Worm (Caenorhabditis elegans) whole organism, L2 larva: ENCODE measurements around the gene dpy-20.

Source experiments
- R02D3.7 ChIP-seq: fragments of 150-350 bp; optimal IDR thresholded peaks from 2 replicates; lab custom pipeline; 2014; ENCODE audit warnings: missing biosample characterization, missing genetic modification characterization
- aly-2 ChIP-seq: fragments of 150-350 bp; optimal IDR thresholded peaks from 2 replicates; lab custom pipeline; 2014; ENCODE audit warnings: missing biosample characterization, missing genetic modification characterization
- blmp-1 ChIP-seq: sonication (generic microtip); optimal IDR thresholded peaks from 2 replicates; lab custom pipeline; 2017; ENCODE audit warnings: missing genetic modification characterization, mild to moderate bottlenecking, missing compliant biosample characterization, antibody characterized with exemption, moderate library complexity; ENCODE audit not compliant: insufficient read depth
- dmd-4 ChIP-seq: sonication (generic microtip); optimal IDR thresholded peaks from 2 replicates; lab custom pipeline; 2017; ENCODE audit warnings: missing biosample characterization, missing genetic modification characterization
- fos-1 ChIP-seq: fragments of 150-350 bp; optimal IDR thresholded peaks from 2 replicates; lab custom pipeline; 2014; ENCODE audit warnings: missing biosample characterization, missing genetic modification characterization
- lin-13 ChIP-seq: fragments of 150-350 bp; optimal IDR thresholded peaks from 2 replicates; lab custom pipeline; 2014; ENCODE audit warnings: missing biosample characterization, missing genetic modification reagents, missing genetic modification characterization
- lsy-2 ChIP-seq, 2 experiments: fragments of 150-350 bp in 1 of 2; sonication (generic microtip) in 1 of 2; optimal IDR thresholded peaks; 2 replicates each; lab custom pipeline; 2014 to 2017; ENCODE audit warnings: missing biosample characterization in 2 of 2, missing genetic modification characterization in 2 of 2
- nhr-12 ChIP-seq: fragments of 150-350 bp; optimal IDR thresholded peaks from 2 replicates; lab custom pipeline; 2014; ENCODE audit warnings: missing biosample characterization, missing genetic modification characterization
- nhr-237 ChIP-seq: fragments of 150-350 bp; optimal IDR thresholded peaks from 2 replicates; lab custom pipeline; 2014; ENCODE audit warnings: missing biosample characterization, missing genetic modification characterization
- nhr-25 ChIP-seq: fragments of 150-350 bp; sonication (generic microtip); optimal IDR thresholded peaks from 3 replicates; lab custom pipeline; 2014; ENCODE audit warnings: missing biosample characterization, missing genetic modification characterization
- sem-4 ChIP-seq: fragments of 150-350 bp; optimal IDR thresholded peaks from 2 replicates; lab custom pipeline; 2014; ENCODE audit warnings: missing biosample characterization, missing genetic modification reagents, missing genetic modification characterization

ce11 chrIV:11693493-11693892 is 7.2 kb downstream of the dpy-20 start, which contains the start of gene ZK792.12:
- no peak for TF ChIP-seq nhr-12 (tag; lab: Kevin White, UChicago)
- TF ChIP-seq lin-13 (GFP tag; lab: Kevin White, UChicago): no peak
- no peak for TF ChIP-seq nhr-25
- TF ChIP-seq nhr-237 (tag; lab: Kevin White, UChicago): no peak
- no peak for TF ChIP-seq aly-2 (tag; lab: Kevin White, UChicago)
- no peak for TF ChIP-seq R02D3.7 (tag; lab: Kevin White, UChicago)
- no peak for TF ChIP-seq sem-4
- no peak for TF ChIP-seq blmp-1
- TF ChIP-seq dmd-4 (tag; lab: Kevin White, UChicago): no peak
- TF ChIP-seq fos-1 (tag; lab: Kevin White, UChicago): no peak
- TF ChIP-seq lsy-2 (tag; optimal IDR thresholded peaks at IDR 0.05; lab: Kevin White, UChicago): no peak
